Fruit fly (Drosophila melanogaster) whole organism, embryonic: ENCODE measurements around the gene Ctr1B.

Source experiments
- Adf1 ChIP-seq: fragments of 200-800 bp; sonication (Bioruptor generic); IDR thresholded peaks from 2 replicates; pipeline ENCODE4 v1.3.6; 2022; ENCODE audit warnings: missing biosample characterization, missing genetic modification characterization
- Atf3 ChIP-seq: fragments of 200-800 bp; sonication (Bioruptor generic); optimal IDR thresholded peaks from 3 replicates; lab custom pipeline; 2016; ENCODE audit warnings: missing biosample characterization, missing genetic modification characterization
- BtbVII ChIP-seq: fragments of 200-800 bp; sonication (Bioruptor generic); optimal IDR thresholded peaks from 3 replicates; lab custom pipeline; 2017; ENCODE audit warnings: missing biosample characterization, mild to moderate bottlenecking, missing genetic modification characterization
- C15 ChIP-seq: fragments of 200-800 bp; sonication (Bioruptor generic); IDR thresholded peaks from 3 replicates; pipeline ENCODE4 v1.3.6; 2022; ENCODE audit warnings: missing biosample characterization, missing genetic modification characterization
- CG10274 ChIP-seq: fragments of 200-800 bp; sonication (Bioruptor generic); optimal IDR thresholded peaks from 3 replicates; lab custom pipeline; 2017; ENCODE audit warnings: missing biosample characterization, mild to moderate bottlenecking, missing genetic modification characterization
- CG11093 ChIP-seq: fragments of 200-800 bp; sonication (Bioruptor generic); IDR thresholded peaks from 3 replicates; pipeline ENCODE4 v1.3.6; 2022; ENCODE audit warnings: missing biosample characterization, missing genetic modification characterization
- CG12155 ChIP-seq: fragments of 200-800 bp; sonication (Bioruptor generic); optimal IDR thresholded peaks from 3 replicates; lab custom pipeline; 2016; ENCODE audit warnings: missing biosample characterization, missing genetic modification characterization
- CG12299 ChIP-seq: fragments of 200-800 bp; sonication (Bioruptor generic); optimal IDR thresholded peaks from 2 replicates; lab custom pipeline; 2018; ENCODE audit warnings: missing biosample characterization, mild to moderate bottlenecking, missing genetic modification characterization
- CG16779 ChIP-seq: fragments of 200-800 bp; sonication (Bioruptor generic); IDR thresholded peaks from 2 replicates; pipeline ENCODE4 v1.3.6; 2022; ENCODE audit warnings: missing biosample characterization, missing genetic modification characterization
- CG17359 ChIP-seq: fragments of 200-800 bp; sonication (Bioruptor generic); optimal IDR thresholded peaks from 3 replicates; lab custom pipeline; 2018; ENCODE audit warnings: missing biosample characterization, mild to moderate bottlenecking, missing genetic modification characterization, moderate library complexity
- CG17802 ChIP-seq: fragments of 200-800 bp; sonication (Bioruptor generic); optimal IDR thresholded peaks from 2 replicates; lab custom pipeline; 2018; ENCODE audit warnings: missing biosample characterization, mild to moderate bottlenecking, missing genetic modification characterization, moderate library complexity
- CG18262 ChIP-seq: fragments of 200-800 bp; optimal IDR thresholded peaks from 3 replicates; lab custom pipeline; 2019; ENCODE audit warnings: missing biosample characterization, mild to moderate bottlenecking, missing genetic modification characterization, moderate library complexity
- CG18619 ChIP-seq: fragments of 200-800 bp; sonication (Bioruptor generic); optimal IDR thresholded peaks from 3 replicates; lab custom pipeline; 2017; ENCODE audit warnings: missing biosample characterization, mild to moderate bottlenecking, missing genetic modification characterization
- CG18764 ChIP-seq: fragments of 200-800 bp; sonication (Bioruptor generic); optimal IDR thresholded peaks from 3 replicates; lab custom pipeline; 2016; ENCODE audit warnings: missing biosample characterization, missing genetic modification characterization
- CG2199 ChIP-seq: fragments of 200-800 bp; sonication (Bioruptor generic); IDR thresholded peaks from 3 replicates; pipeline ENCODE4 v1.3.6; 2022; ENCODE audit warnings: missing biosample characterization, missing genetic modification characterization
- CG4617 ChIP-seq: fragments of 200-800 bp; sonication (Bioruptor generic); optimal IDR thresholded peaks from 3 replicates; lab custom pipeline; 2016; ENCODE audit warnings: missing biosample characterization, missing genetic modification characterization, borderline replicate concordance
- CG6791 ChIP-seq: fragments of 200-800 bp; sonication (Bioruptor generic); IDR thresholded peaks from 3 replicates; pipeline ENCODE4 v1.3.6; 2022; ENCODE audit warnings: missing biosample characterization, missing genetic modification characterization; ENCODE audit not compliant: partially characterized antibody
- CG7839 ChIP-seq: fragments of 200-800 bp; sonication (Bioruptor generic); optimal IDR thresholded peaks from 3 replicates; lab custom pipeline; 2018; ENCODE audit warnings: missing biosample characterization, mild to moderate bottlenecking, missing genetic modification characterization, moderate library complexity
- CG7928 ChIP-seq: fragments of 200-800 bp; sonication (Bioruptor generic); optimal IDR thresholded peaks from 2 replicates; lab custom pipeline; 2017; ENCODE audit warnings: missing biosample characterization, mild to moderate bottlenecking, missing genetic modification characterization
- CG8388 ChIP-seq: fragments of 200-800 bp; sonication (Bioruptor generic); optimal IDR thresholded peaks from 2 replicates; lab custom pipeline; 2019; ENCODE audit warnings: missing biosample characterization, mild to moderate bottlenecking, missing genetic modification characterization, moderate library complexity
- CG9215 ChIP-seq: fragments of 200-800 bp; sonication (Bioruptor generic); IDR thresholded peaks from 2 replicates; pipeline ENCODE4 v1.3.6; 2022; ENCODE audit warnings: missing biosample characterization, missing genetic modification characterization
- D19B ChIP-seq: fragments of 200-800 bp; sonication (Bioruptor generic); optimal IDR thresholded peaks from 2 replicates; lab custom pipeline; 2017; ENCODE audit warnings: missing biosample characterization, mild to moderate bottlenecking, missing genetic modification characterization
- Dad ChIP-seq: fragments of 200-800 bp; sonication (Bioruptor generic); optimal IDR thresholded peaks from 3 replicates; lab custom pipeline; 2016; ENCODE audit warnings: missing biosample characterization, missing genetic modification characterization
- Dek ChIP-seq: fragments of 200-800 bp; sonication (Bioruptor generic); optimal IDR thresholded peaks from 3 replicates; lab custom pipeline; 2019; ENCODE audit warnings: missing biosample characterization, mild to moderate bottlenecking, missing genetic modification characterization, moderate library complexity
- Dip3 ChIP-seq: fragments of 200-800 bp; sonication (Bioruptor generic); optimal IDR thresholded peaks from 3 replicates; lab custom pipeline; 2016; ENCODE audit warnings: missing biosample characterization, missing genetic modification characterization
- Gug ChIP-seq: fragments of 200-800 bp; sonication (Bioruptor generic); IDR thresholded peaks from 4 replicates; pipeline ENCODE4 v1.3.6; 2022; ENCODE audit warnings: missing biosample characterization, missing genetic modification characterization
- Hand ChIP-seq: fragments of 200-800 bp; sonication (Bioruptor generic); optimal IDR thresholded peaks from 2 replicates; lab custom pipeline; 2017; ENCODE audit warnings: mild to moderate bottlenecking, missing biosample characterization, missing genetic modification reagents, missing genetic modification characterization
- Hr3 ChIP-seq: fragments of 200-800 bp; sonication (Bioruptor generic); optimal IDR thresholded peaks from 3 replicates; lab custom pipeline; 2016; ENCODE audit warnings: missing biosample characterization, missing genetic modification characterization
- Lhr ChIP-seq: fragments of 200-800 bp; sonication (Bioruptor generic); optimal IDR thresholded peaks from 3 replicates; lab custom pipeline; 2017; ENCODE audit warnings: mild to moderate bottlenecking, missing biosample characterization, missing genetic modification reagents, missing genetic modification characterization
- Mes4 ChIP-seq: fragments of 200-800 bp; sonication (Bioruptor generic); optimal IDR thresholded peaks from 2 replicates; lab custom pipeline; 2016; ENCODE audit warnings: missing biosample characterization, missing genetic modification characterization
- Nf-YC ChIP-seq: fragments of 200-800 bp; optimal IDR thresholded peaks from 3 replicates; lab custom pipeline; 2019; ENCODE audit warnings: missing biosample characterization, mild to moderate bottlenecking, missing genetic modification characterization, moderate library complexity
- Trl ChIP-seq, 3 experiments: fragments of >200 bp in 2 of 3; fragments of 200-800 bp in 1 of 3; sonication (Bioruptor generic) in 1 of 3; optimal IDR thresholded peaks; 2 replicates in 1 of 3; 3 replicates in 2 of 3; lab custom pipeline; 2016 to 2017; ENCODE audit warnings: missing biosample characterization in 1 of 3, missing genetic modification characterization in 1 of 3
- Xbp1 ChIP-seq: fragments of 200-800 bp; sonication (Bioruptor generic); optimal IDR thresholded peaks from 3 replicates; lab custom pipeline; 2016; ENCODE audit warnings: missing biosample characterization, mild to moderate bottlenecking, missing genetic modification characterization
- ab ChIP-seq: fragments of 200-800 bp; sonication (Bioruptor generic); optimal IDR thresholded peaks from 2 replicates; lab custom pipeline; 2016; ENCODE audit warnings: missing biosample characterization, missing genetic modification characterization
- al ChIP-seq: fragments of 200-800 bp; sonication (Bioruptor generic); IDR thresholded peaks from 2 replicates; pipeline ENCODE4 v1.3.6; 2022; ENCODE audit warnings: missing biosample characterization, missing genetic modification characterization
- az2 ChIP-seq: fragments of 200-800 bp; sonication (Bioruptor generic); optimal IDR thresholded peaks from 3 replicates; lab custom pipeline; 2016; ENCODE audit warnings: missing biosample characterization, missing genetic modification characterization
- bab2 ChIP-seq: fragments of 200-800 bp; sonication (Bioruptor generic); optimal IDR thresholded peaks from 2 replicates; lab custom pipeline; 2016; ENCODE audit warnings: missing biosample characterization, missing genetic modification characterization
- bigmax ChIP-seq: fragments of 200-800 bp; sonication (Bioruptor generic); optimal IDR thresholded peaks from 2 replicates; lab custom pipeline; 2018; ENCODE audit warnings: missing biosample characterization, mild to moderate bottlenecking, missing genetic modification characterization
- corto ChIP-seq: fragments of 200-800 bp; sonication (Bioruptor generic); optimal IDR thresholded peaks from 2 replicates; lab custom pipeline; 2016; ENCODE audit warnings: missing biosample characterization, mild to moderate bottlenecking, missing genetic modification characterization, moderate library complexity
- fru ChIP-seq: fragments of >200 bp; optimal IDR thresholded peaks from 2 replicates; lab custom pipeline; 2017
- kni ChIP-seq: fragments of 200-800 bp; sonication (Bioruptor generic); optimal IDR thresholded peaks from 3 replicates; lab custom pipeline; 2017; ENCODE audit warnings: mild to moderate bottlenecking, missing biosample characterization, missing genetic modification reagents, missing genetic modification characterization
- lbe ChIP-seq: fragments of 200-800 bp; sonication (Bioruptor generic); optimal IDR thresholded peaks from 2 replicates; lab custom pipeline; 2016; ENCODE audit warnings: missing biosample characterization, mild to moderate bottlenecking, missing genetic modification characterization
- luna ChIP-seq: fragments of 200-800 bp; sonication (Bioruptor generic); optimal IDR thresholded peaks from 2 replicates; lab custom pipeline; 2016; ENCODE audit warnings: missing biosample characterization, missing genetic modification characterization
- otp ChIP-seq: fragments of 200-800 bp; sonication (Bioruptor generic); IDR thresholded peaks from 3 replicates; pipeline ENCODE4, ENCODE4 v1.3.6; 2022; ENCODE audit warnings: missing biosample characterization, missing genetic modification characterization
- pb ChIP-seq: fragments of 200-800 bp; sonication (Bioruptor generic); optimal IDR thresholded peaks from 3 replicates; lab custom pipeline; 2016; ENCODE audit warnings: missing biosample characterization, missing genetic modification characterization
- pros ChIP-seq: fragments of 200-800 bp; sonication (Bioruptor generic); optimal IDR thresholded peaks from 3 replicates; lab custom pipeline; 2019; ENCODE audit warnings: missing biosample characterization, mild to moderate bottlenecking, missing genetic modification characterization, moderate library complexity
- ranshi ChIP-seq: fragments of 200-800 bp; sonication (Bioruptor generic); IDR thresholded peaks from 2 replicates; pipeline ENCODE4 v1.3.6; 2022; ENCODE audit warnings: missing biosample characterization, missing genetic modification characterization
- ro ChIP-seq: fragments of 200-800 bp; sonication (Bioruptor generic); IDR thresholded peaks from 2 replicates; pipeline ENCODE4 v1.3.6; 2022; ENCODE audit warnings: missing biosample characterization, missing genetic modification characterization
- sens ChIP-seq: fragments of 200-800 bp; sonication (Bioruptor generic); peaks from one replicate; lab custom pipeline; 2016; ENCODE audit warnings: missing biosample characterization, missing genetic modification characterization
- seq ChIP-seq: fragments of 200-800 bp; sonication (Bioruptor generic); IDR thresholded peaks from 2 replicates; pipeline ENCODE4 v1.3.6; 2022; ENCODE audit warnings: missing biosample characterization, missing genetic modification characterization
- stwl ChIP-seq: fragments of 200-800 bp; sonication (Bioruptor generic); optimal IDR thresholded peaks from 3 replicates; lab custom pipeline; 2018; ENCODE audit warnings: missing biosample characterization, mild to moderate bottlenecking, missing genetic modification characterization, moderate library complexity

Ctr1B gene

DNA sequence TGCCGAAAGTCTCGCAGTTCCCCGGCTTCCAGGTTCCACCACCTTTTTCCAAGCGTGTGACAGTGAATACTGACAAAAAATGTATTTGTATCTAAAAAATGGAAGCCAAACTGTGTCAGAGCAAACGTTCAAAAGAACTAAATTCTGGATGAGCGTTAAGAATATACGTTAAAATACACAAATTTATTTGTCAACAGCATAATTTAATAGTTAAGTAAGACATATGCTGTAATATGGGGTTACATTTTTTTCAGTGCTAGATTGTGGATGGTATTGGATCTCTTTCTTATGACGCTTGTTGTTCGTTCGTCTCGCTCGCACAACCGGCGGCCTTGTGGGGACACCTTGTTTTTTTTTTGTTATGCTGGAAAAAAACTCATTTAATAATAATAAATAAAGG is 38.2 kb downstream of the Ctr1B start (continued):
- peak; percentile 95 for TF ChIP-seq BtbVII (GFP tag; lab: Kevin White, UChicago)
- TF ChIP-seq Hand (GFP tag; lab: Kevin White, UChicago) = peak; percentile 94
- peak; percentile 92 for TF ChIP-seq C15
- peak; percentile 94 for TF ChIP-seq Dad
- TF ChIP-seq pb (GFP tag; lab: Kevin White, UChicago) = peak; percentile 96
- peak; percentile 96 for TF ChIP-seq bab2 (GFP tag; lab: Kevin White, UChicago)
- TF ChIP-seq D19B (GFP tag; lab: Kevin White, UChicago) = peak; percentile 90
- peak; percentile 72 for TF ChIP-seq CG17802 (tag; lab: Kevin White, UChicago)
- peak; percentile 95 for TF ChIP-seq az2 (GFP tag; lab: Kevin White, UChicago)
- TF ChIP-seq Gug (GFP tag; lab: Robert Waterston, UW) = peak; percentile 90
- TF ChIP-seq CG16779 (GFP tag; lab: Robert Waterston, UW) = peak; percentile 93
- TF ChIP-seq CG11093 (GFP tag; lab: Robert Waterston, UW) = peak; percentile 89
- peak; percentile 91 for TF ChIP-seq Atf3 (GFP tag; lab: Kevin White, UChicago)
- TF ChIP-seq corto (GFP tag; lab: Kevin White, UChicago) = peak; percentile 66
- TF ChIP-seq CG18262 (tag; lab: Kevin White, UChicago) = peak; percentile 86
- no peak for TF ChIP-seq CG6791 (GFP tag; lab: Robert Waterston, UW)
- peak; percentile 90 for TF ChIP-seq Dip3 (GFP tag; lab: Kevin White, UChicago)
- peak; percentile 95 for TF ChIP-seq seq (GFP tag; lab: Robert Waterston, UW)
- TF ChIP-seq ab (GFP tag; lab: Kevin White, UChicago) = peak; percentile 73
- peak; percentile 93 for TF ChIP-seq Hr3 (GFP tag; lab: Kevin White, UChicago)
- TF ChIP-seq luna (GFP tag; lab: Kevin White, UChicago) = peak; percentile 95
- peak; percentile 95 for TF ChIP-seq CG12155
- peak; percentile 99 for TF ChIP-seq sens
- TF ChIP-seq Trl (optimal IDR thresholded peaks at IDR 0.05; lab: Kevin White, UChicago) = no peak
- TF ChIP-seq Trl (GFP tag; optimal IDR thresholded peaks at IDR 0.05; lab: Kevin White, UChicago) = peak; percentile 97
- peak; percentile 97 for TF ChIP-seq Xbp1
- TF ChIP-seq stwl (tag; lab: Kevin White, UChicago) = peak; percentile 12
- TF ChIP-seq al (GFP tag; lab: Robert Waterston, UW) = peak; percentile 97
- peak; percentile 12 for TF ChIP-seq lbe (GFP tag; lab: Kevin White, UChicago)
- TF ChIP-seq Nf-YC (tag; lab: Kevin White, UChicago) = peak; percentile 51
- TF ChIP-seq CG18764 (GFP tag; lab: Kevin White, UChicago) = peak; percentile 92
- peak; percentile 77 for TF ChIP-seq CG10274 (GFP tag; lab: Kevin White, UChicago)
- TF ChIP-seq bigmax (GFP tag; lab: Kevin White, UChicago) = peak; percentile 42
- peak; percentile 83; the same call in 2 of the 3 replicates for TF ChIP-seq otp
- no peak for TF ChIP-seq fru (lab: Kevin White, UChicago)
- TF ChIP-seq CG8388 (GFP tag; lab: Kevin White, UChicago) = peak; percentile 92
- peak; percentile 89 for TF ChIP-seq Mes4
- peak; percentile 9 for TF ChIP-seq Lhr
- peak; percentile 86 for TF ChIP-seq Adf1
- TF ChIP-seq CG12299 (tag; lab: Kevin White, UChicago) = peak; percentile 94
- peak; percentile 44 for TF ChIP-seq pros (GFP tag; lab: Kevin White, UChicago)
- peak; percentile 84; the same call in 2 of the 3 replicates for TF ChIP-seq CG2199
- TF ChIP-seq kni (GFP tag; lab: Kevin White, UChicago) = no peak
- TF ChIP-seq ranshi (GFP tag; lab: Robert Waterston, UW) = peak; percentile 91
- peak; percentile 96 for TF ChIP-seq CG17359
- peak; percentile 80 for TF ChIP-seq ro (GFP tag; lab: Robert Waterston, UW)
- TF ChIP-seq CG7928 (GFP tag; lab: Kevin White, UChicago) = peak; percentile 79
- peak; percentile 96 for TF ChIP-seq CG18619 (GFP tag; lab: Kevin White, UChicago)
- TF ChIP-seq CG4617 = peak; percentile 79
- peak; percentile 94 for TF ChIP-seq CG9215
- peak; percentile 96 for TF ChIP-seq CG7839 (tag; lab: Kevin White, UChicago)
- TF ChIP-seq Dek = peak; percentile 97
